Fruit fly (Drosophila melanogaster): ENCODE data around the gene Cp7Fc.

The Cp7Fc gene

DNA sequence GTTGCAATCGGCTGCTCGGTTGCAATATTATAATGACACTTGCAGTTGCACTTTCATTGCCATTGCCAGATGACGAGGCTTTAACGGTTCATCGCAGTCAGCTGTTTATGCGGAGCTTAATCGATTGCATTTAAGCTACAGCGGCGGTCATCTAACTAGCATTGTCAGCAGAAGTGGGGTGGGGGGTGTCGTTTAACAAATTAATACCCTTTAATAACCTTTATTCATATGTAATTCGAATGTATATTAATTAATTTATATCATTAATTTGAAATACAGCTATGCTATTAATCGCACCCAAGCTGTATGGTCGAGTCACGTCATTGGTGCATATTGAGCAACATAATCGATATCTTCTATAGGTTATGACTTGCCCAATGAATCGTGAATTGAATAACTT is 15.9 kb downstream of the Cp7Fc start (continued):
- TF ChIP-seq sug (tag; optimal IDR thresholded peaks at IDR 0.05) (peak; percentile 0), Xbp1 (GFP tag; optimal IDR thresholded peaks at IDR 0.05) (peak; percentile 82), cas (GFP tag; IDR thresholded peaks at IDR 0.05) (no peak), esg (GFP tag; conservative IDR thresholded peaks at IDR 0.05) (peak; percentile 78), shn (GFP tag; optimal IDR thresholded peaks at IDR 0.05) (no peak), Xrp1 (GFP tag; IDR thresholded peaks at IDR 0.05) (peak; percentile 83), GATAe (GFP tag; conservative IDR thresholded peaks at IDR 0.05) (0 out of 2 replicates have a peak, but pooled peaks have one; percentile 19), Dbx (GFP tag; IDR thresholded peaks at IDR 0.05) (0 out of 3 replicates have a peak, but pooled peaks have one; percentile 16), CG18764 (GFP tag; optimal IDR thresholded peaks at IDR 0.05) (peak; percentile 36), CG3838 (GFP tag; optimal IDR thresholded peaks at IDR 0.05) (no peak), CG4730 (GFP tag; IDR thresholded peaks at IDR 0.05) (peak; percentile 66), CG18599 (GFP tag; optimal IDR thresholded peaks at IDR 0.05) (peak; percentile 54), Dp (GFP tag; optimal IDR thresholded peaks at IDR 0.05) (no peak), NfI (GFP tag; optimal IDR thresholded peaks at IDR 0.05) (peak; percentile 77), fd102C (GFP tag; optimal IDR thresholded peaks at IDR 0.05) (no peak), odd (GFP tag; optimal IDR thresholded peaks at IDR 0.05) (peak; percentile 62), CG30431 (GFP tag; optimal IDR thresholded peaks at IDR 0.05) (peak; percentile 58), seq (GFP tag; IDR thresholded peaks at IDR 0.05) (peak; percentile 68), CG10274 (GFP tag; optimal IDR thresholded peaks at IDR 0.05) (peak; percentile 3), CG6854 (GFP tag; optimal IDR thresholded peaks at IDR 0.05) (no peak), CG7357 (GFP tag; IDR thresholded peaks at IDR 0.05) (peak; percentile 73; the same call in 2 of the 3 replicates), toy (GFP tag; IDR thresholded peaks at IDR 0.05) (0 out of 2 replicates have a peak, but pooled peaks have one; percentile 26), pho (GFP tag; optimal IDR thresholded peaks at IDR 0.05) (no peak), Oaz (GFP tag; IDR thresholded peaks at IDR 0.05) (peak; percentile 72), Doc3 (GFP tag; IDR thresholded peaks at IDR 0.05; ENCODE audit: partially characterized antibody) (no peak), sd (tag; optimal IDR thresholded peaks at IDR 0.05) (no peak), yki (optimal IDR thresholded peaks at IDR 0.05) (no peak), pzg (GFP tag; optimal IDR thresholded peaks at IDR 0.05) (no peak), CG14860 (GFP tag; IDR thresholded peaks at IDR 0.05; ENCODE audit: partially characterized antibody) (no peak), CG8281 (tag; optimal IDR thresholded peaks at IDR 0.05) (peak; percentile 56), zf30C (GFP tag; optimal IDR thresholded peaks at IDR 0.05) (no peak), Abd-B (GFP tag; optimal IDR thresholded peaks at IDR 0.05) (peak; percentile 68), Spps (tag; optimal IDR thresholded peaks at IDR 0.05) (peak; percentile 33), CG43689 (GFP tag; IDR thresholded peaks at IDR 0.05) (peak; percentile 39; the same call in 1 of the 2 replicates), CG4820 (GFP tag; optimal IDR thresholded peaks at IDR 0.05) (peak; percentile 65), CG10267 (tag; optimal IDR thresholded peaks at IDR 0.05) (peak; percentile 54), insv (GFP tag; optimal IDR thresholded peaks at IDR 0.05) (no peak), sens (GFP tag) (peak; percentile 94), jumu (GFP tag; optimal IDR thresholded peaks at IDR 0.05) (no peak), exex (tag; optimal IDR thresholded peaks at IDR 0.05) (no peak), CG11085 (GFP tag; IDR thresholded peaks at IDR 0.05) (0 out of 2 replicates have a peak, but pooled peaks have one; percentile 46), grn (GFP tag; optimal IDR thresholded peaks at IDR 0.05) (no peak), CG5953 (GFP tag; IDR thresholded peaks at IDR 0.05) (peak; percentile 87), CG31441 (GFP tag; IDR thresholded peaks at IDR 0.05) (peak; percentile 81), ato (GFP tag; IDR thresholded peaks at IDR 0.05; ENCODE audit: partially characterized antibody) (no peak), fd96Cb (tag; optimal IDR thresholded peaks at IDR 0.05) (peak; percentile 85), CG1603 (tag; optimal IDR thresholded peaks at IDR 0.05) (peak; percentile 81), otp (GFP tag; IDR thresholded peaks at IDR 0.05) (peak; percentile 87), ro (GFP tag; IDR thresholded peaks at IDR 0.05) (peak; percentile 56), TFAM (GFP tag; optimal IDR thresholded peaks at IDR 0.05) (peak; percentile 6), sens-2 (GFP tag; IDR thresholded peaks at IDR 0.05) (peak; percentile 81), Mad (GFP tag; optimal IDR thresholded peaks at IDR 0.05) (no peak)
